ENCODE assay signal across 1 fruit fly cellular context in the genomic region with DNA sequence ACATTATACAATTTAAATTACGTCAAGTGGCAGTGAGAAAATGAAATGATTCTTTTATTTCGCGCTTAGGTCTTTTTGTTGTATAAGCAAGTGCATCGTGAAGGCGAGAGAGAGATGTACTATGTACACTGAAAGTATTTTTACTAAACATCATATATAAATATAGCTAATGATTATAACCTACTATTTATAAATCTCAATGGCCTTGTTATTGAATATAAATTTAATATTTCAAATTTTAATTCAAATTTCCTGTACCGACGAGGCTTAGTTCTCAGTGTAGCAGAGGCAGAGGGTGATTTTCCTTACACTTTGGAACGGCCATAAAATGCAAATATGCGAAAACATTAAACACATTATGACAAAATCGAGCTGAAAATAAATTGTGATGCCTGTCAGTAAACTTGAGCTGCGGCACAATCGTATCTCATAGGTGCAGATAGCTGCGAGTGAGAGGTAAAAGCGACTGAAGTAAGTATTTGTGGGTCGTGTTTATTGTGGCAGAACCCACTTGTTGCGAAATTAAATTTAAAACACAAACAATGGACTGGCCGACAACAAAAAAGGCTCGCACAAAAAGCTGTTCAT.
TF ChIP-seq lines count a peak whose summit lies in the region.

No protein-coding gene starts in this region.

TF ChIP-seq in whole organism, embryonic, 481 proteins besides CTCF, POLR2A, EP300 and RAD21 (continued from another document):
- TF ChIP-seq E2f1 (GFP tag; IDR thresholded peaks at IDR 0.05; lab: Robert Waterston, UW) = no peak
- TF ChIP-seq Fer3 (tag; optimal IDR thresholded peaks at IDR 0.05; lab: Kevin White, UChicago) = peak; percentile 30
- no peak for TF ChIP-seq CG13123 (GFP tag; optimal IDR thresholded peaks at IDR 0.05; lab: Kevin White, UChicago)
- TF ChIP-seq Oaz (GFP tag; IDR thresholded peaks at IDR 0.05; lab: Robert Waterston, UW) = no peak
- no peak for TF ChIP-seq CG4730 (GFP tag; IDR thresholded peaks at IDR 0.05; lab: Robert Waterston, UW)
- TF ChIP-seq gsb-n (tag; optimal IDR thresholded peaks at IDR 0.05; lab: Kevin White, UChicago) = peak; percentile 8
- TF ChIP-seq org-1 (GFP tag; optimal IDR thresholded peaks at IDR 0.05; lab: Kevin White, UChicago) = no peak
- TF ChIP-seq CG6689 (GFP tag; IDR thresholded peaks at IDR 0.05; lab: Robert Waterston, UW) = peak; percentile 29; the same call in 1 of the 2 replicates
- no peak for TF ChIP-seq CG7556 (GFP tag; optimal IDR thresholded peaks at IDR 0.05; lab: Kevin White, UChicago)
- no peak for TF ChIP-seq Dbx (GFP tag; IDR thresholded peaks at IDR 0.05; lab: Robert Waterston, UW)
- TF ChIP-seq ham (GFP tag; IDR thresholded peaks at IDR 0.05; lab: Robert Waterston, UW) = no peak
- TF ChIP-seq hbn (GFP tag; IDR thresholded peaks at IDR 0.05; lab: Robert Waterston, UW; ENCODE audit: partially characterized antibody) = no peak
- no peak for TF ChIP-seq bowl (GFP tag; IDR thresholded peaks at IDR 0.05; lab: Robert Waterston, UW)
- peak; percentile 43 for TF ChIP-seq CG18599 (GFP tag; optimal IDR thresholded peaks at IDR 0.05; lab: Kevin White, UChicago)
- peak; percentile 42 for TF ChIP-seq gcm (GFP tag; optimal IDR thresholded peaks at IDR 0.05; lab: Kevin White, UChicago)
- no peak for TF ChIP-seq CG3407 (GFP tag; optimal IDR thresholded peaks at IDR 0.05; lab: Kevin White, UChicago)
- no peak for TF ChIP-seq Myb (GFP tag; optimal IDR thresholded peaks at IDR 0.05; lab: Kevin White, UChicago)
- no peak for TF ChIP-seq mld (GFP tag; IDR thresholded peaks at IDR 0.05; lab: Robert Waterston, UW; ENCODE audit: partially characterized antibody)
- TF ChIP-seq scrt (GFP tag; optimal IDR thresholded peaks at IDR 0.05; lab: Kevin White, UChicago) = no peak
- no peak for TF ChIP-seq HmgZ (tag; optimal IDR thresholded peaks at IDR 0.05; lab: Kevin White, UChicago)
- TF ChIP-seq gfzf (GFP tag; optimal IDR thresholded peaks at IDR 0.05; lab: Kevin White, UChicago) = no peak
- peak; percentile 23 for TF ChIP-seq lilli (GFP tag; optimal IDR thresholded peaks at IDR 0.05; lab: Kevin White, UChicago)
- no peak for TF ChIP-seq btn (GFP tag; optimal IDR thresholded peaks at IDR 0.05; lab: Kevin White, UChicago)
- 0 out of 3 replicates have a peak, but pooled peaks have one; percentile 47 for TF ChIP-seq ase (GFP tag; IDR thresholded peaks at IDR 0.05; lab: Robert Waterston, UW)
- TF ChIP-seq Dip2 (GFP tag; IDR thresholded peaks at IDR 0.05; lab: Robert Waterston, UW) = no peak
- TF ChIP-seq Dref (GFP tag; IDR thresholded peaks at IDR 0.05; lab: Robert Waterston, UW) = no peak
- no peak for TF ChIP-seq CG15011 (GFP tag; optimal IDR thresholded peaks at IDR 0.05; lab: Kevin White, UChicago)
- TF ChIP-seq oc (tag; optimal IDR thresholded peaks at IDR 0.05; lab: Kevin White, UChicago) = no peak
- TF ChIP-seq trem (tag; optimal IDR thresholded peaks at IDR 0.05; lab: Kevin White, UChicago) = peak; percentile 44
- TF ChIP-seq Atf-2 (GFP tag; optimal IDR thresholded peaks at IDR 0.05; lab: Kevin White, UChicago) = no peak
- no peak for TF ChIP-seq jumu (GFP tag; optimal IDR thresholded peaks at IDR 0.05; lab: Kevin White, UChicago)
- TF ChIP-seq CG7786 (GFP tag; optimal IDR thresholded peaks at IDR 0.05; lab: Kevin White, UChicago) = no peak
- TF ChIP-seq Fer2 (tag; optimal IDR thresholded peaks at IDR 0.05; lab: Kevin White, UChicago) = no peak
- peak; percentile 64; the same call in 2 of the 3 replicates for TF ChIP-seq so (GFP tag; IDR thresholded peaks at IDR 0.05; lab: Robert Waterston, UW)
- TF ChIP-seq bigmax (GFP tag; optimal IDR thresholded peaks at IDR 0.05; lab: Kevin White, UChicago) = no peak
- no peak for TF ChIP-seq CG9817 (tag; optimal IDR thresholded peaks at IDR 0.05; lab: Kevin White, UChicago)
- no peak for TF ChIP-seq CG31224 (GFP tag; IDR thresholded peaks at IDR 0.05; lab: Robert Waterston, UW)
- no peak for TF ChIP-seq Lhr (GFP tag; optimal IDR thresholded peaks at IDR 0.05; lab: Kevin White, UChicago)
- peak; percentile 37 for TF ChIP-seq Dek (tag; optimal IDR thresholded peaks at IDR 0.05; lab: Kevin White, UChicago)
- no peak for TF ChIP-seq CG2202 (tag; optimal IDR thresholded peaks at IDR 0.05; lab: Kevin White, UChicago)
- no peak for TF ChIP-seq Ravus (GFP tag; IDR thresholded peaks at IDR 0.05; lab: Robert Waterston, UW)
- no peak for TF ChIP-seq CG6654 (GFP tag; optimal IDR thresholded peaks at IDR 0.05; lab: Kevin White, UChicago)
- TF ChIP-seq eyg (GFP tag; optimal IDR thresholded peaks at IDR 0.05; lab: Kevin White, UChicago) = no peak
- TF ChIP-seq corto (GFP tag; optimal IDR thresholded peaks at IDR 0.05; lab: Kevin White, UChicago) = no peak
- no peak for TF ChIP-seq CG10959 (GFP tag; IDR thresholded peaks at IDR 0.05; lab: Robert Waterston, UW)
- TF ChIP-seq sisA (GFP tag; IDR thresholded peaks at IDR 0.05; lab: Robert Waterston, UW) = 0 out of 2 replicates have a peak, but pooled peaks have one; percentile 28
- no peak for TF ChIP-seq CG42726 (GFP tag; IDR thresholded peaks at IDR 0.05; lab: Robert Waterston, UW; ENCODE audit: partially characterized antibody)
- peak; percentile 50 for TF ChIP-seq CG8388 (GFP tag; optimal IDR thresholded peaks at IDR 0.05; lab: Kevin White, UChicago)
- no peak for TF ChIP-seq Dp (GFP tag; optimal IDR thresholded peaks at IDR 0.05; lab: Kevin White, UChicago)
- TF ChIP-seq pho (GFP tag; optimal IDR thresholded peaks at IDR 0.05; lab: Kevin White, UChicago) = no peak
- peak; percentile 54 for TF ChIP-seq unpg (GFP tag; optimal IDR thresholded peaks at IDR 0.05; lab: Kevin White, UChicago)
- no peak for TF ChIP-seq CG16779 (GFP tag; IDR thresholded peaks at IDR 0.05; lab: Robert Waterston, UW)
- no peak for TF ChIP-seq BEAF-32 (GFP tag; optimal IDR thresholded peaks at IDR 0.05; lab: Kevin White, UChicago)
- peak; percentile 45 for TF ChIP-seq CG3281 (GFP tag; optimal IDR thresholded peaks at IDR 0.05; lab: Kevin White, UChicago)
- no peak for TF ChIP-seq croc (GFP tag; conservative IDR thresholded peaks at IDR 0.05; lab: Robert Waterston, UW)
- no peak for TF ChIP-seq pum (GFP tag; optimal IDR thresholded peaks at IDR 0.05; lab: Kevin White, UChicago)
- no peak for TF ChIP-seq CG10565 (GFP tag; optimal IDR thresholded peaks at IDR 0.05; lab: Kevin White, UChicago)
- no peak for TF ChIP-seq NfI (GFP tag; optimal IDR thresholded peaks at IDR 0.05; lab: Kevin White, UChicago)
- peak; percentile 54; the same call in 1 of the 3 replicates for TF ChIP-seq dysf (GFP tag; IDR thresholded peaks at IDR 0.05; lab: Robert Waterston, UW)
- TF ChIP-seq CG13287 (GFP tag; IDR thresholded peaks at IDR 0.05; lab: Robert Waterston, UW; ENCODE audit: partially characterized antibody) = no peak
- no peak for TF ChIP-seq CG31365 (tag; optimal IDR thresholded peaks at IDR 0.05; lab: Kevin White, UChicago)
- TF ChIP-seq CG33557 (GFP tag; optimal IDR thresholded peaks at IDR 0.05; lab: Kevin White, UChicago) = no peak
- TF ChIP-seq CG12299 (tag; optimal IDR thresholded peaks at IDR 0.05; lab: Kevin White, UChicago) = no peak
- TF ChIP-seq Adf1 (GFP tag; IDR thresholded peaks at IDR 0.05; lab: Robert Waterston, UW) = 0 out of 2 replicates have a peak, but pooled peaks have one; percentile 25
- TF ChIP-seq bbx (GFP tag; IDR thresholded peaks at IDR 0.05; lab: Robert Waterston, UW; ENCODE audit: partially characterized antibody) = no peak
- no peak for TF ChIP-seq en (GFP tag; optimal IDR thresholded peaks at IDR 0.05; lab: Kevin White, UChicago)
- TF ChIP-seq Gug (GFP tag; IDR thresholded peaks at IDR 0.05; lab: Robert Waterston, UW) = no peak
- TF ChIP-seq PHDP (tag; optimal IDR thresholded peaks at IDR 0.05; lab: Kevin White, UChicago) = peak; percentile 46
- TF ChIP-seq Doc3 (GFP tag; IDR thresholded peaks at IDR 0.05; lab: Robert Waterston, UW; ENCODE audit: partially characterized antibody) = no peak
- TF ChIP-seq nmo (GFP tag; optimal IDR thresholded peaks at IDR 0.05; lab: Kevin White, UChicago) = peak; percentile 52
- peak; percentile 35 for TF ChIP-seq CG1602 (GFP tag; optimal IDR thresholded peaks at IDR 0.05; lab: Kevin White, UChicago)
- TF ChIP-seq NK7.1 (GFP tag; optimal IDR thresholded peaks at IDR 0.05; lab: Kevin White, UChicago) = no peak
- no peak for TF ChIP-seq CG30020 (tag; optimal IDR thresholded peaks at IDR 0.05; lab: Kevin White, UChicago)
- TF ChIP-seq CG10274 (GFP tag; optimal IDR thresholded peaks at IDR 0.05; lab: Kevin White, UChicago) = no peak
- no peak for TF ChIP-seq ERR (GFP tag; optimal IDR thresholded peaks at IDR 0.05; lab: Kevin White, UChicago)
- TF ChIP-seq Elba2 (GFP tag; optimal IDR thresholded peaks at IDR 0.05; lab: Kevin White, UChicago) = no peak
- TF ChIP-seq CG4424 (GFP tag; optimal IDR thresholded peaks at IDR 0.05; lab: Kevin White, UChicago) = peak; percentile 44
- no peak for TF ChIP-seq CG18619 (GFP tag; optimal IDR thresholded peaks at IDR 0.05; lab: Kevin White, UChicago)
- TF ChIP-seq CG11560 (tag; IDR thresholded peaks at IDR 0.05; lab: Robert Waterston, UW) = no peak
- TF ChIP-seq CG8359 (GFP tag; optimal IDR thresholded peaks at IDR 0.05; lab: Kevin White, UChicago; ENCODE audit: borderline replicate concordance) = no peak
- no peak for TF ChIP-seq sd (tag; optimal IDR thresholded peaks at IDR 0.05; lab: Kevin White, UChicago)
- TF ChIP-seq Bteb2 (GFP tag; optimal IDR thresholded peaks at IDR 0.05; lab: Kevin White, UChicago) = no peak
- peak; percentile 47 for TF ChIP-seq CG8924 (tag; optimal IDR thresholded peaks at IDR 0.05; lab: Kevin White, UChicago)
- TF ChIP-seq Meics (GFP tag; optimal IDR thresholded peaks at IDR 0.05; lab: Kevin White, UChicago) = peak; percentile 44
- no peak for TF ChIP-seq Bgb (GFP tag; IDR thresholded peaks at IDR 0.05; lab: Robert Waterston, UW; ENCODE audit: partially characterized antibody)
- peak; percentile 75 for TF ChIP-seq gem (tag; optimal IDR thresholded peaks at IDR 0.05; lab: Kevin White, UChicago)
- 0 out of 3 replicates have a peak, but pooled peaks have one; percentile 11 for TF ChIP-seq CG34422 (GFP tag; IDR thresholded peaks at IDR 0.05; lab: Robert Waterston, UW)
- no peak for TF ChIP-seq CG13894 (tag; optimal IDR thresholded peaks at IDR 0.05; lab: Kevin White, UChicago)
- TF ChIP-seq B-H2 (GFP tag; optimal IDR thresholded peaks at IDR 0.05; lab: Kevin White, UChicago) = no peak
- TF ChIP-seq danr (GFP tag; IDR thresholded peaks at IDR 0.05; lab: Robert Waterston, UW) = no peak
- TF ChIP-seq CG4404 (GFP tag; IDR thresholded peaks at IDR 0.05; lab: Robert Waterston, UW) = no peak
- TF ChIP-seq vfl (GFP tag; optimal IDR thresholded peaks at IDR 0.05; lab: Kevin White, UChicago) = no peak
- no peak for TF ChIP-seq slou (GFP tag; optimal IDR thresholded peaks at IDR 0.05; lab: Kevin White, UChicago)
- TF ChIP-seq Nf-YB (GFP tag; optimal IDR thresholded peaks at IDR 0.05; lab: Kevin White, UChicago) = no peak
- no peak for TF ChIP-seq CG11398 (GFP tag; optimal IDR thresholded peaks at IDR 0.05; lab: Kevin White, UChicago)
- no peak for TF ChIP-seq sr (GFP tag; IDR thresholded peaks at IDR 0.05; lab: Robert Waterston, UW)
- no peak for TF ChIP-seq CG15073 (GFP tag; optimal IDR thresholded peaks at IDR 0.05; lab: Kevin White, UChicago)
- peak; percentile 70 for TF ChIP-seq dmrt99B (tag; optimal IDR thresholded peaks at IDR 0.05; lab: Kevin White, UChicago)
- peak; percentile 75 for TF ChIP-seq sens (GFP tag; lab: Kevin White, UChicago)
- TF ChIP-seq CHES-1-like (GFP tag; optimal IDR thresholded peaks at IDR 0.05; lab: Kevin White, UChicago) = no peak
- TF ChIP-seq CG12744 (GFP tag; optimal IDR thresholded peaks at IDR 0.05; lab: Kevin White, UChicago) = no peak
- no peak for TF ChIP-seq grn (GFP tag; optimal IDR thresholded peaks at IDR 0.05; lab: Kevin White, UChicago)
- no peak for TF ChIP-seq mirr (GFP tag; optimal IDR thresholded peaks at IDR 0.05; lab: Kevin White, UChicago)
- TF ChIP-seq ftz-f1 (GFP tag; optimal IDR thresholded peaks at IDR 0.05; lab: Kevin White, UChicago) = no peak
- no peak for TF ChIP-seq dm (GFP tag; optimal IDR thresholded peaks at IDR 0.05; lab: Kevin White, UChicago)
- TF ChIP-seq dmrt11E (tag; optimal IDR thresholded peaks at IDR 0.05; lab: Kevin White, UChicago) = peak; percentile 55
- TF ChIP-seq CG12071 (GFP tag; optimal IDR thresholded peaks at IDR 0.05; lab: Kevin White, UChicago) = no peak
- peak; percentile 22 for TF ChIP-seq Deaf1 (tag; optimal IDR thresholded peaks at IDR 0.05; lab: Kevin White, UChicago)
- TF ChIP-seq pros (GFP tag; optimal IDR thresholded peaks at IDR 0.05; lab: Kevin White, UChicago) = no peak
- TF ChIP-seq tll (GFP tag; optimal IDR thresholded peaks at IDR 0.05; lab: Kevin White, UChicago) = no peak
- no peak for TF ChIP-seq CG17612 (GFP tag; IDR thresholded peaks at IDR 0.05; lab: Robert Waterston, UW)
- no peak for TF ChIP-seq CG8290 (GFP tag; optimal IDR thresholded peaks at IDR 0.05; lab: Kevin White, UChicago)
- TF ChIP-seq CG8290 (tag; optimal IDR thresholded peaks at IDR 0.05; lab: Kevin White, UChicago) = no peak
- no peak for TF ChIP-seq CG11504 (tag; optimal IDR thresholded peaks at IDR 0.05; lab: Kevin White, UChicago)
- no peak for TF ChIP-seq CG5180 (GFP tag; optimal IDR thresholded peaks at IDR 0.05; lab: Kevin White, UChicago)
- TF ChIP-seq peb (GFP tag; IDR thresholded peaks at IDR 0.05; lab: Robert Waterston, UW) = no peak
- TF ChIP-seq ci (GFP tag; IDR thresholded peaks at IDR 0.05; lab: Robert Waterston, UW) = no peak
- no peak for TF ChIP-seq CG11093 (GFP tag; IDR thresholded peaks at IDR 0.05; lab: Robert Waterston, UW)
- TF ChIP-seq YL-1 (GFP tag; optimal IDR thresholded peaks at IDR 0.05; lab: Kevin White, UChicago) = no peak
- no peak for TF ChIP-seq emc (GFP tag; optimal IDR thresholded peaks at IDR 0.05; lab: Kevin White, UChicago)
TF ChIP-seq in whole organism, embryonic: peak in this region for 135.
